Fruit fly (Drosophila melanogaster) whole organism, embryonic: ENCODE measurements around the gene CG16710.

Source experiments
- Ada2b ChIP-seq: fragments of 200-800 bp; sonication (Bioruptor generic); IDR thresholded peaks from 2 replicates; pipeline ENCODE4 v1.3.6; 2022; ENCODE audit warnings: missing biosample characterization, missing genetic modification characterization
- Asciz ChIP-seq: fragments of 200-800 bp; sonication (Bioruptor generic); optimal IDR thresholded peaks from 2 replicates; lab custom pipeline; 2017; ENCODE audit warnings: missing biosample characterization, mild to moderate bottlenecking, missing genetic modification characterization, missing genetic modification reagents
- BEAF-32 ChIP-seq: fragments of 200-800 bp; sonication (Bioruptor generic); optimal IDR thresholded peaks from 3 replicates; lab custom pipeline; 2017; ENCODE audit warnings: missing biosample characterization, missing genetic modification characterization, mild to moderate bottlenecking, moderate library complexity, missing genetic modification reagents
- CG10543 ChIP-seq: fragments of 200-800 bp; sonication (Bioruptor generic); optimal IDR thresholded peaks from 3 replicates; lab custom pipeline; 2017; ENCODE audit warnings: missing biosample characterization, mild to moderate bottlenecking, missing genetic modification characterization, moderate library complexity
- CG11085 ChIP-seq: fragments of 200-800 bp; sonication (Bioruptor generic); IDR thresholded peaks from 2 replicates; pipeline ENCODE4 v1.3.6; 2022; ENCODE audit warnings: missing biosample characterization, missing genetic modification characterization
- CG11093 ChIP-seq: fragments of 200-800 bp; sonication (Bioruptor generic); IDR thresholded peaks from 3 replicates; pipeline ENCODE4 v1.3.6; 2022; ENCODE audit warnings: missing biosample characterization, missing genetic modification characterization
- CG13624 ChIP-seq: fragments of 200-800 bp; sonication (Bioruptor generic); optimal IDR thresholded peaks from 2 replicates; lab custom pipeline; 2016; ENCODE audit warnings: missing biosample characterization, missing genetic modification characterization
- CG14667 ChIP-seq: fragments of 200-800 bp; sonication (Bioruptor generic); IDR thresholded peaks from 2 replicates; pipeline ENCODE4 v1.3.6; 2022; ENCODE audit warnings: missing biosample characterization, missing genetic modification characterization
- CG15011 ChIP-seq: fragments of 200-800 bp; sonication (Bioruptor generic); optimal IDR thresholded peaks from 3 replicates; lab custom pipeline; 2018; ENCODE audit warnings: missing biosample characterization, mild to moderate bottlenecking, missing genetic modification characterization
- CG15696 ChIP-seq: fragments of 200-800 bp; sonication (Bioruptor generic); optimal IDR thresholded peaks from 2 replicates; lab custom pipeline; 2019; ENCODE audit warnings: missing biosample characterization, mild to moderate bottlenecking, missing genetic modification characterization, moderate library complexity
- CG17186 ChIP-seq: fragments of 200-800 bp; sonication (Bioruptor generic); optimal IDR thresholded peaks from 3 replicates; lab custom pipeline; 2017; ENCODE audit warnings: missing biosample characterization, missing genetic modification reagents, missing genetic modification characterization
- CG17359 ChIP-seq: fragments of 200-800 bp; sonication (Bioruptor generic); optimal IDR thresholded peaks from 3 replicates; lab custom pipeline; 2018; ENCODE audit warnings: missing biosample characterization, mild to moderate bottlenecking, missing genetic modification characterization, moderate library complexity
- CG18476 ChIP-seq: fragments of 200-800 bp; sonication (Bioruptor generic); optimal IDR thresholded peaks from 2 replicates; lab custom pipeline; 2016; ENCODE audit warnings: missing biosample characterization, mild to moderate bottlenecking, missing genetic modification characterization
- CG2678 ChIP-seq: fragments of 200-800 bp; sonication (Bioruptor generic); optimal IDR thresholded peaks from 3 replicates; lab custom pipeline; 2019; ENCODE audit warnings: missing biosample characterization, mild to moderate bottlenecking, missing genetic modification characterization, moderate library complexity
- CG31365 ChIP-seq: fragments of 200-800 bp; sonication (Bioruptor generic); optimal IDR thresholded peaks from 2 replicates; lab custom pipeline; 2018; ENCODE audit warnings: missing biosample characterization, mild to moderate bottlenecking, missing genetic modification characterization
- CG4328 ChIP-seq: fragments of 200-800 bp; sonication (Bioruptor generic); optimal IDR thresholded peaks from 3 replicates; lab custom pipeline; 2017; ENCODE audit warnings: missing biosample characterization, missing genetic modification reagents, missing genetic modification characterization
- CG4424 ChIP-seq: fragments of 200-800 bp; sonication (Bioruptor generic); optimal IDR thresholded peaks from 3 replicates; lab custom pipeline; 2016; ENCODE audit warnings: missing biosample characterization, missing genetic modification characterization
- CG4854 ChIP-seq: fragments of 200-800 bp; sonication (Bioruptor generic); optimal IDR thresholded peaks from 2 replicates; lab custom pipeline; 2016; ENCODE audit warnings: missing biosample characterization, missing genetic modification characterization, inconsistent platforms
- CG5953 ChIP-seq: fragments of 200-800 bp; sonication (Bioruptor generic); IDR thresholded peaks from 2 replicates; pipeline ENCODE4 v1.3.6; 2022; ENCODE audit warnings: missing biosample characterization, missing genetic modification characterization
- CG6689 ChIP-seq: fragments of 200-800 bp; sonication (Bioruptor generic); IDR thresholded peaks from 2 replicates; pipeline ENCODE4 v1.3.6; 2022; ENCODE audit warnings: missing biosample characterization, missing genetic modification characterization
- CG7839 ChIP-seq: fragments of 200-800 bp; sonication (Bioruptor generic); optimal IDR thresholded peaks from 3 replicates; lab custom pipeline; 2018; ENCODE audit warnings: missing biosample characterization, mild to moderate bottlenecking, missing genetic modification characterization, moderate library complexity
- CG8290 ChIP-seq, 3 experiments: fragments of 200-800 bp; sonication (Bioruptor generic); optimal IDR thresholded peaks; 2 replicates each; lab custom pipeline; 2016 to 2019; ENCODE audit warnings: missing biosample characterization in 3 of 3, missing genetic modification characterization in 3 of 3, mild to moderate bottlenecking in 2 of 3, moderate library complexity in 1 of 3
- CG9727 ChIP-seq: fragments of 200-800 bp; sonication (Bioruptor generic); optimal IDR thresholded peaks from 3 replicates; lab custom pipeline; 2017; ENCODE audit warnings: missing biosample characterization, mild to moderate bottlenecking, missing genetic modification characterization
- CoRest ChIP-seq: fragments of 200-800 bp; sonication (Bioruptor generic); optimal IDR thresholded peaks from 3 replicates; lab custom pipeline; 2018; ENCODE audit warnings: missing biosample characterization, mild to moderate bottlenecking, missing genetic modification characterization, moderate library complexity
- E2f2 ChIP-seq: fragments of 200-800 bp; sonication (Bioruptor generic); IDR thresholded peaks from 2 replicates; pipeline ENCODE4 v1.3.6; 2022; ENCODE audit warnings: missing biosample characterization, missing genetic modification characterization
- Fer1 ChIP-seq: fragments of 200-800 bp; sonication (Bioruptor generic); optimal IDR thresholded peaks from 2 replicates; lab custom pipeline; 2017; ENCODE audit warnings: missing biosample characterization, mild to moderate bottlenecking, missing genetic modification characterization
- Fer3 ChIP-seq: fragments of 200-800 bp; sonication (Bioruptor generic); optimal IDR thresholded peaks from 2 replicates; lab custom pipeline; 2018; ENCODE audit warnings: missing biosample characterization, mild to moderate bottlenecking, missing genetic modification characterization, moderate library complexity
- Gug ChIP-seq: fragments of 200-800 bp; sonication (Bioruptor generic); IDR thresholded peaks from 4 replicates; pipeline ENCODE4 v1.3.6; 2022; ENCODE audit warnings: missing biosample characterization, missing genetic modification characterization
- Hr39 ChIP-seq: fragments of >200 bp; optimal IDR thresholded peaks from 2 replicates; lab custom pipeline; 2017
- Max ChIP-seq: fragments of 200-800 bp; sonication (Bioruptor generic); optimal IDR thresholded peaks from 2 replicates; lab custom pipeline; 2016; ENCODE audit warnings: missing biosample characterization, mild to moderate bottlenecking, missing genetic modification characterization
- Mrtf ChIP-seq: fragments of 200-800 bp; sonication (Bioruptor generic); IDR thresholded peaks from 3 replicates; pipeline ENCODE4 v1.3.6; 2022; ENCODE audit warnings: missing biosample characterization, missing genetic modification characterization
- Poxn ChIP-seq: fragments of 200-800 bp; sonication (Bioruptor generic); IDR thresholded peaks from 2 replicates; pipeline ENCODE4 v1.3.6; 2022; ENCODE audit warnings: missing biosample characterization, missing genetic modification characterization
- Side ChIP-seq: fragments of 200-800 bp; sonication (Bioruptor generic); optimal IDR thresholded peaks from 2 replicates; lab custom pipeline; 2016; ENCODE audit warnings: missing biosample characterization, missing genetic modification characterization
- Sox102F ChIP-seq: fragments of 200-800 bp; sonication (Bioruptor generic); optimal IDR thresholded peaks from 2 replicates; lab custom pipeline; 2018; ENCODE audit warnings: missing biosample characterization, mild to moderate bottlenecking, missing genetic modification characterization, moderate library complexity
- dati ChIP-seq: fragments of 200-800 bp; sonication (Bioruptor generic); IDR thresholded peaks from 2 replicates; pipeline ENCODE4 v1.3.6; 2022; ENCODE audit warnings: missing biosample characterization, missing genetic modification characterization
- dmrt99B ChIP-seq: fragments of 200-800 bp; sonication (Bioruptor generic); optimal IDR thresholded peaks from 2 replicates; lab custom pipeline; 2018; ENCODE audit warnings: missing biosample characterization, mild to moderate bottlenecking, missing genetic modification characterization, moderate library complexity
- fd64A ChIP-seq: fragments of 200-800 bp; sonication (Bioruptor generic); optimal IDR thresholded peaks from 3 replicates; lab custom pipeline; 2018; ENCODE audit warnings: missing biosample characterization, mild to moderate bottlenecking, missing genetic modification characterization
- gem ChIP-seq: fragments of 200-800 bp; sonication (Bioruptor generic); optimal IDR thresholded peaks from 2 replicates; lab custom pipeline; 2019; ENCODE audit warnings: missing biosample characterization, mild to moderate bottlenecking, missing genetic modification characterization, moderate library complexity
- jing ChIP-seq: fragments of 200-800 bp; sonication (Bioruptor generic); optimal IDR thresholded peaks from 2 replicates; lab custom pipeline; 2018; ENCODE audit warnings: missing biosample characterization, mild to moderate bottlenecking, missing genetic modification characterization
- ken ChIP-seq: fragments of 200-800 bp; sonication (Bioruptor generic); IDR thresholded peaks from 3 replicates; pipeline ENCODE4 v1.3.6; 2022; ENCODE audit warnings: missing biosample characterization, missing genetic modification characterization
- klu ChIP-seq: fragments of 200-800 bp; sonication (Bioruptor generic); IDR thresholded peaks from 2 replicates; pipeline ENCODE4 v1.3.6; 2022; ENCODE audit warnings: missing biosample characterization, missing genetic modification characterization
- nmo ChIP-seq: fragments of 200-800 bp; sonication (Bioruptor generic); optimal IDR thresholded peaks from 2 replicates; lab custom pipeline; 2018; ENCODE audit warnings: missing biosample characterization, mild to moderate bottlenecking, missing genetic modification characterization, moderate library complexity
- org-1 ChIP-seq: fragments of 200-800 bp; sonication (Bioruptor generic); optimal IDR thresholded peaks from 2 replicates; lab custom pipeline; 2017; ENCODE audit warnings: missing biosample characterization, missing genetic modification characterization
- pb ChIP-seq: fragments of 200-800 bp; sonication (Bioruptor generic); optimal IDR thresholded peaks from 3 replicates; lab custom pipeline; 2016; ENCODE audit warnings: missing biosample characterization, missing genetic modification characterization
- peb ChIP-seq: fragments of 200-800 bp; sonication (Bioruptor generic); IDR thresholded peaks from 2 replicates; pipeline ENCODE4 v1.3.6; 2022; ENCODE audit warnings: missing biosample characterization, missing genetic modification characterization
- prd ChIP-seq, 3 experiments: fragments of >200 bp in 2 of 3; fragments of 200-800 bp in 1 of 3; sonication (Bioruptor generic) in 1 of 3; optimal IDR thresholded peaks in 2 of 3; IDR thresholded peaks in 1 of 3; 2 replicates in 2 of 3; 3 replicates in 1 of 3; pipeline versions ENCODE4 v1.3.6 to Lab custom; 2017 to 2022; ENCODE audit warnings: missing biosample characterization in 1 of 3, missing genetic modification characterization in 1 of 3
- repo ChIP-seq: fragments of 200-800 bp; sonication (Bioruptor generic); optimal IDR thresholded peaks from 2 replicates; lab custom pipeline; 2016; ENCODE audit warnings: missing biosample characterization, missing genetic modification characterization
- tgo ChIP-seq: fragments of 200-800 bp; sonication (Bioruptor generic); IDR thresholded peaks from 3 replicates; pipeline ENCODE4 v1.3.6; 2022; ENCODE audit warnings: missing biosample characterization, missing genetic modification characterization
- wor ChIP-seq: fragments of 200-800 bp; sonication (Bioruptor generic); IDR thresholded peaks from 2 replicates; pipeline ENCODE4 v1.3.6; 2022; ENCODE audit warnings: missing biosample characterization, missing genetic modification characterization
- yki ChIP-seq: fragments of >200 bp; optimal IDR thresholded peaks from 3 replicates; lab custom pipeline; 2018

Gene CG16710

DNA sequence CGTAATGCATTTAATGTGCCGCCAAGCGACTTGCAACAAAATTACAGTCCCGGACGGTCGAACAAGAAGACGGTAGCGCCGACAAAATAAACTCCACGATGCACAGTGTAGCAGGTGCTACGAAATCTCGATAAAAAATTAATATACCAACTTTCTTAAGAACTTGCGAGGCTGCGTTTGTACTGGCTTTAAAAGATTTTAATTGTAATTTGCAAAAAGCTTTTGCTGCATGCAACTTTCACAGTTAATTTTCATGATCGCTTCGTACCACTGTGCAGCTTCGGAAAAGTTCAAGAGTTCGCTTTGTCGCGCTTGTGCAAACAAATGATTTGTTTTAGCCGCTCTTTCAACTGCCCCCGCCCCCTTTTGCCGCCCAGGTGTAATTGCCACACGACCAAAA is 36.1 kb upstream of the CG16710 start (continued):
- TF ChIP-seq Mrtf (GFP tag; lab: Robert Waterston, UW): 0 out of 3 replicates have a peak, but pooled peaks have one; percentile 43
- 0 out of 2 replicates have a peak, but pooled peaks have one; percentile 37 for TF ChIP-seq CG11085 (GFP tag; lab: Robert Waterston, UW)
- peak; percentile 39 for TF ChIP-seq org-1 (GFP tag; lab: Kevin White, UChicago)
- TF ChIP-seq Side: peak; percentile 38
- peak; percentile 73 for TF ChIP-seq tgo (GFP tag; lab: Robert Waterston, UW)
- peak; percentile 53; the same call in 1 of the 3 replicates for TF ChIP-seq CG11093 (GFP tag; lab: Robert Waterston, UW)
- no peak for TF ChIP-seq prd (optimal IDR thresholded peaks at IDR 0.05; lab: Kevin White, UChicago)
- TF ChIP-seq prd (GFP tag; IDR thresholded peaks at IDR 0.05; lab: Robert Waterston, UW): peak; percentile 84
- TF ChIP-seq CG18476 (GFP tag; lab: Kevin White, UChicago): peak; percentile 12
- peak; percentile 67 for TF ChIP-seq CG14667
- no peak for TF ChIP-seq CG4328
- TF ChIP-seq repo (GFP tag; lab: Kevin White, UChicago): peak; percentile 61
- TF ChIP-seq CG7839 (tag; lab: Kevin White, UChicago): peak; percentile 79
- no peak for TF ChIP-seq pb (GFP tag; lab: Kevin White, UChicago)
- peak; percentile 60 for TF ChIP-seq CoRest (tag; lab: Kevin White, UChicago)
- peak; percentile 75 for TF ChIP-seq CG2678
- no peak for TF ChIP-seq CG15696
- no peak for TF ChIP-seq Hr39 (lab: Kevin White, UChicago)
- TF ChIP-seq CG8290 (GFP tag; optimal IDR thresholded peaks at IDR 0.05; lab: Kevin White, UChicago): no peak
- TF ChIP-seq CG8290 (tag; optimal IDR thresholded peaks at IDR 0.05; lab: Kevin White, UChicago): peak in 1 of 2 experiments; percentile 17
- peak; percentile 70 for TF ChIP-seq Asciz
- TF ChIP-seq CG4854 (GFP tag; lab: Kevin White, UChicago): peak; percentile 49
- TF ChIP-seq dati (GFP tag; lab: Robert Waterston, UW): peak; percentile 73
- TF ChIP-seq ken: peak; percentile 86
- no peak for TF ChIP-seq Poxn (GFP tag; lab: Robert Waterston, UW)
- TF ChIP-seq CG5953: peak; percentile 88
- TF ChIP-seq jing: peak; percentile 62
- peak; percentile 86 for TF ChIP-seq dmrt99B (tag; lab: Kevin White, UChicago)
- TF ChIP-seq CG17186 (GFP tag; lab: Kevin White, UChicago): no peak
- TF ChIP-seq klu (GFP tag; lab: Robert Waterston, UW): 0 out of 2 replicates have a peak, but pooled peaks have one; percentile 36
- TF ChIP-seq Fer1: peak; percentile 60
- peak; percentile 63 for TF ChIP-seq wor (GFP tag; lab: Robert Waterston, UW)
- peak; percentile 57 for TF ChIP-seq E2f2
- TF ChIP-seq peb (GFP tag; lab: Robert Waterston, UW): peak; percentile 63
- no peak for TF ChIP-seq CG10543 (GFP tag; lab: Kevin White, UChicago)
- TF ChIP-seq CG4424 (GFP tag; lab: Kevin White, UChicago): peak; percentile 80
- peak; percentile 63 for TF ChIP-seq Fer3 (tag; lab: Kevin White, UChicago)
- TF ChIP-seq CG17359 (tag; lab: Kevin White, UChicago): peak; percentile 84
- peak; percentile 73 for TF ChIP-seq nmo (GFP tag; lab: Kevin White, UChicago)
- TF ChIP-seq Ada2b (GFP tag; lab: Robert Waterston, UW): peak; percentile 86
- TF ChIP-seq fd64A (GFP tag; lab: Kevin White, UChicago): peak; percentile 49
- TF ChIP-seq yki (lab: Kevin White, UChicago): no peak
- peak; percentile 71; the same call in 3 of the 4 replicates for TF ChIP-seq Gug (GFP tag; lab: Robert Waterston, UW)
- TF ChIP-seq gem: peak; percentile 78
- no peak for TF ChIP-seq BEAF-32 (GFP tag; lab: Kevin White, UChicago)
- TF ChIP-seq CG9727: peak; percentile 49
- TF ChIP-seq CG6689 (GFP tag; lab: Robert Waterston, UW): peak; percentile 80
- peak; percentile 58 for TF ChIP-seq CG13624 (GFP tag; lab: Kevin White, UChicago)
- peak; percentile 88 for TF ChIP-seq Sox102F (GFP tag; lab: Kevin White, UChicago)
- TF ChIP-seq CG31365 (tag; lab: Kevin White, UChicago): peak; percentile 7
- TF ChIP-seq Max (GFP tag; lab: Kevin White, UChicago): peak; percentile 62
- peak; percentile 40 for TF ChIP-seq CG15011
